Fruit fly (Drosophila melanogaster) whole organism, pupa: Measurements from ENCODE around the gene EMC5.

Experiments
- EcR ChIP-seq: fragments of 200-800 bp; sonication (Bioruptor generic); optimal IDR thresholded peaks from 3 replicates; lab custom pipeline; 2019; ENCODE audit warnings: missing biosample characterization, missing genetic modification characterization, mild to moderate bottlenecking, moderate library complexity, missing genetic modification reagents
- Ets98B ChIP-seq: fragments of 200-800 bp; sonication (Bioruptor generic); IDR thresholded peaks from 2 replicates; pipeline ENCODE4 v1.3.6; 2022; ENCODE audit warnings: missing biosample characterization, missing genetic modification characterization

- TF ChIP-seq Ets98B (GFP tag; lab: Robert Waterston, UW) = no peak
- no peak for TF ChIP-seq EcR (GFP tag; lab: Kevin White, UChicago)
Measured at dm6 chr2L:19024744-19025059, 37.2 kb downstream of the EMC5 start.
